Worm (Caenorhabditis elegans): Measurements from ENCODE around the gene srj-50.

srj-50 gene

ce11 chrV:2807760-2808159 lies 25.0 kb upstream of the srj-50 start, which contains the start of gene ketn-1:
Gene ketn-1 (minus strand): TSS chrV:2807860.
- TF ChIP-seq lin-29 (GFP tag; IDR thresholded peaks at IDR 0.05): no peak
- TF ChIP-seq aha-1 (tag): peak; percentile 78
- no peak for TF ChIP-seq nhr-111 (GFP tag; optimal IDR thresholded peaks at IDR 0.05)
- no peak for TF ChIP-seq pha-4 (GFP tag; IDR thresholded peaks at IDR 0.05)
- TF ChIP-seq pha-4 (tag; optimal IDR thresholded peaks at IDR 0.05): no peak

DNA sequence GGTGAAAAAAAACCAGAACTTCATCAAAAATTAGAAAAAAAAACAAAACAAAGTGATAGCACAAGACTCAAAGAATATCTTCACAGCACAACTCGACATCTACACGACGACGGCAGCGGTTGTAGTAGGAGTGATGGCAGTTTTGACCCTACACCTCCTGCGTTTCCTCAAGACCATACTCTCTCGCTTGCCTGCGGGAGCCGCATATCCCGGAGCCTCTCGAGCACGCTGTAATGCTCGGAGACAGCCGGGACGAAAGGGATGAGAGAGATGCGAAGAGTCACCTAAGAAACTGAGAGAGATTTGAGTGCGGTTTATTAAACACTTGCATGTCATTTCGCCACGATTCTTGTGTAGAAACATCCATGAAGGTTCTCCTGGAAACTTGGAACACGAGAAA lies 23.3 kb upstream of the srj-50 start:
- TF ChIP-seq hlh-11 (tag; optimal IDR thresholded peaks at IDR 0.05) (peak; percentile 9), lin-15B (tag; optimal IDR thresholded peaks at IDR 0.05) (no peak), spr-1 (tag; optimal IDR thresholded peaks at IDR 0.05) (no peak), set-16 (GFP tag; IDR thresholded peaks at IDR 0.05) (0 out of 2 replicates have a peak, but pooled peaks have one; percentile 17), lir-3 (tag; optimal IDR thresholded peaks at IDR 0.05) (no peak), nhr-11 (tag; optimal IDR thresholded peaks at IDR 0.05) (peak; percentile 1), lin-13 (GFP tag; optimal IDR thresholded peaks at IDR 0.05) (no peak)

DNA sequence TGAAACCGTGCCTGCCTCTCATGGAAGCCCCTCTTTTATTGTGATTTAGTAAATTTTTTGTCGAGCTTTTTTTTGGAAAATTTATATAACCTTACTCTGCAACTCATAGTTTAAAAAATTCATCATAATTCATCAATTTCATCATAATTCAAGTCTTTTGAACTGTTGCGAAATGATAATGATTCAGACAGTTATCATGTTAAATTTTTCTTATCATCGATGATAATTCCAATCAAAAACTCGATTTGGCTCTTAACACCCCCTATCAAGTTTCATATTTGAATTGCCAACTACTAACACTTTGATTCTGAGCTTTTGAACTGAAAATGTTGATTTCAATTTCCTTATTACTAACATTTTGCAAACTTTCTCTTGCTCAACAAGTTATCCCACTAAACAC lies 22.6 kb upstream of the srj-50 start, which contains the start of gene F54E2.1:
Gene F54E2.1 (plus strand): TSS at position 235 of the 400 bp plus-strand sequence.
- TF ChIP-seq nhr-28 (tag; optimal IDR thresholded peaks at IDR 0.05): peak; percentile 69
- TF ChIP-seq php-3 (GFP tag; IDR thresholded peaks at IDR 0.05): peak; percentile 23; the same call in 1 of the 2 replicates
- no peak for TF ChIP-seq dmd-8 (GFP tag; IDR thresholded peaks at IDR 0.05)
- no peak for TF ChIP-seq nhr-11 (tag; optimal IDR thresholded peaks at IDR 0.05)
- TF ChIP-seq aly-2 (tag; optimal IDR thresholded peaks at IDR 0.05): no peak
- no peak for TF ChIP-seq zip-11 (GFP tag; IDR thresholded peaks at IDR 0.05)
- TF ChIP-seq ceh-20 (GFP tag; IDR thresholded peaks at IDR 0.05): no peak
- TF ChIP-seq ceh-32 (tag; optimal IDR thresholded peaks at IDR 0.05; ENCODE audit: poor library complexity): no peak
- no peak for TF ChIP-seq ces-1 (GFP tag; optimal IDR thresholded peaks at IDR 0.05)
- no peak for TF ChIP-seq daf-16 (GFP tag; optimal IDR thresholded peaks at IDR 0.05)
- peak; percentile 66 for TF ChIP-seq daf-16 (tag; optimal IDR thresholded peaks at IDR 0.05)
- no peak for TF ChIP-seq nhr-111 (GFP tag; optimal IDR thresholded peaks at IDR 0.05)
- TF ChIP-seq ama-1 (optimal IDR thresholded peaks at IDR 0.05): no peak
- no peak for TF ChIP-seq ceh-28 (tag; optimal IDR thresholded peaks at IDR 0.05)
- TF ChIP-seq zfp-3 (GFP tag; conservative IDR thresholded peaks at IDR 0.05): no peak
- 0 out of 2 replicates have a peak, but pooled peaks have one; percentile 23 for TF ChIP-seq lin-1 (GFP tag; IDR thresholded peaks at IDR 0.05)
- peak; percentile 44 for TF ChIP-seq nhr-6 (tag; optimal IDR thresholded peaks at IDR 0.05)
- no peak for TF ChIP-seq T20F7.1 (GFP tag; optimal IDR thresholded peaks at IDR 0.05)
- no peak for TF ChIP-seq F26F4.8 (GFP tag; conservative IDR thresholded peaks at IDR 0.05)
- TF ChIP-seq attf-4 (tag; optimal IDR thresholded peaks at IDR 0.05): no peak
- no peak for TF ChIP-seq zag-1 (tag; optimal IDR thresholded peaks at IDR 0.05)
- TF ChIP-seq mes-2 (tag; optimal IDR thresholded peaks at IDR 0.05; ENCODE audit: poor library complexity, severe bottlenecking): no peak
- peak; percentile 99 for TF ChIP-seq pqm-1 (tag; optimal IDR thresholded peaks at IDR 0.05)
- TF ChIP-seq egl-27 (tag; optimal IDR thresholded peaks at IDR 0.05): no peak
- TF ChIP-seq lsy-2 (tag; optimal IDR thresholded peaks at IDR 0.05): no peak
- no peak for TF ChIP-seq spr-1 (tag; optimal IDR thresholded peaks at IDR 0.05)
- no peak for TF ChIP-seq F10B5.3 (tag; optimal IDR thresholded peaks at IDR 0.05)
- peak; percentile 81 for TF ChIP-seq dmd-6 (GFP tag; IDR thresholded peaks at IDR 0.05)
- TF ChIP-seq D1046.2 (GFP tag; IDR thresholded peaks at IDR 0.05): no peak

DNA sequence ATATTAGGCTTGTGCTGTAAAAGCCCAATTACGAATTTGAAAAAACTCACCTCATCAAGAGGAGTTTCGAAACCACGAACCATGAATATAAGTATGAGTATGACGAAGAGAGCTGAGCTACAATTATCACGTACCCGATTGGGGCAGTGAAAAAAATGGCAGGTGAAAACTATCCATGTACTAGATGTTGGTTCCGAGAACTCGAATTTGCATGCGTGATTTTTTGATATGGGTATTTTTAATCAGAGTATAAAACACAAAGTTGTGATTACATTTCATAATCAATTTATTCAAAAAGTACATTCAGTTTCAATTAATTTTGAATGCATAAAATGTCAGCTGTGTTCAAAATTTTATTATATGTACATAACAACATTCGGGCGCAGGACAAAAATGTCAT lies 18.9 kb upstream of the srj-50 start, which contains the start of gene F54E2.9:
Gene F54E2.9 (minus strand): TSS at position 132 of the 400 bp plus-strand sequence.
- TF ChIP-seq lin-38 (GFP tag; IDR thresholded peaks at IDR 0.05) (no peak), zfp-3 (GFP tag; conservative IDR thresholded peaks at IDR 0.05) (no peak), pqm-1 (tag; optimal IDR thresholded peaks at IDR 0.05) (no peak), gei-8 (GFP tag; optimal IDR thresholded peaks at IDR 0.05) (no peak), F37D6.2 (tag; optimal IDR thresholded peaks at IDR 0.05) (no peak)
